Worm (Caenorhabditis elegans): ENCODE results near the gene trpa-1.

ce11 chrIV:11913295-11913940, 49.1 kb downstream of the trpa-1 start:
- TF ChIP-seq nhr-11 (tag; optimal IDR thresholded peaks at IDR 0.05) (no peak), nhr-41 (GFP tag; IDR thresholded peaks at IDR 0.05) (no peak), skn-1 (tag; optimal IDR thresholded peaks at IDR 0.05) (no peak), lin-15B (tag; optimal IDR thresholded peaks at IDR 0.05) (no peak), nhr-76 (tag; optimal IDR thresholded peaks at IDR 0.05) (no peak), nhr-77 (tag; optimal IDR thresholded peaks at IDR 0.05) (peak; percentile 71), dmd-6 (GFP tag; IDR thresholded peaks at IDR 0.05) (peak; percentile 48), pha-4 (GFP tag; IDR thresholded peaks at IDR 0.05) (0 out of 2 replicates have a peak, but pooled peaks have one; percentile 68), pha-4 (tag; optimal IDR thresholded peaks at IDR 0.05) (no peak)

Measured in whole organism, L4 larva.